Worm (Caenorhabditis elegans): ENCODE results near the gene kin-21.
A peak's percentile ranks its signal among the peaks of the same experiment; 100 is the strongest.

The kin-21 gene

DNA sequence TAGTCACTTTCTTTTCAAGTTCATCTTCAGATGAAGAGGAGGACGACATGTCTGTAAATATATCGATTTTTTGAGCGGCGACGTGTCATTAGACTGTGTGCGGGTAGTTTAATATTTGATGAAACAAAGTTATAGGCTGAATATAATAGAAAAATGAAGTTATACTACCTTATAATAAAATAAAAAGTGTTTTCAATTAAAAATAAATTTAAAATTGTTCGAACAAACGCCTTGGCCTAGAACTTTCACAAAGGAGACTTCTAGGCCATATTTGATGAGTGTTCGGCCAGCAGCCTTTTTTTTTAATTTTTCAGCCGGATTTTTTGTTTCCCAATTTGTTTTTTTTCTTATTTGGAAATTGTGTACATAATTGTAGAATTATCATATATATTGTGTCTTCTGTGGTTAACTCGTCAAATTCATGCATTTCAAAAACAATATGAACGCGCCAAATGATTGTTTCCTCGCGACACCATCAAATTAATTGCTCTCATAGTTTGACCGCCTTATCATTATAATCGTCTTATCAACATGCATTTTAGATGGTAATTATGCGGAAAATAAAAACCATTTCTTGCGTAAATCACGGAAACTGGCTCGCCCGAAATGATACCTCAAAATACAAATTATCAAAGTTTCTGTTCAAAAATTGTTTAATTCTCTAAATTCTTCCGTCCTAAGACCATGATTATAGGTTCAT is 35.2 kb upstream of the kin-21 start, which contains the start of gene T13F2.2:
T13F2.2 (minus strand) TSS at position 51 of the 700 bp plus-strand sequence.
- peak; percentile 69 for TF ChIP-seq elt-2 (tag; optimal IDR thresholded peaks at IDR 0.05)
- TF ChIP-seq ama-1 (optimal IDR thresholded peaks at IDR 0.05): no peak
- peak; percentile 59 for TF ChIP-seq pqm-1 (tag; optimal IDR thresholded peaks at IDR 0.05)
- peak; percentile 20 for TF ChIP-seq lin-15B (tag; optimal IDR thresholded peaks at IDR 0.05)
- TF ChIP-seq nhr-43 (tag; optimal IDR thresholded peaks at IDR 0.05; ENCODE audit: poor library complexity, severe bottlenecking): peak; percentile 2
- TF ChIP-seq ztf-11 (tag; optimal IDR thresholded peaks at IDR 0.05): no peak
- TF ChIP-seq aly-2 (tag; optimal IDR thresholded peaks at IDR 0.05): no peak

- TF ChIP-seq elt-2 (tag; optimal IDR thresholded peaks at IDR 0.05): peak; percentile 23
- no peak for TF ChIP-seq aly-2 (tag; optimal IDR thresholded peaks at IDR 0.05)
Measured at ce11 chrIV:9798307-9798706, 34.4 kb upstream of the kin-21 start.

DNA sequence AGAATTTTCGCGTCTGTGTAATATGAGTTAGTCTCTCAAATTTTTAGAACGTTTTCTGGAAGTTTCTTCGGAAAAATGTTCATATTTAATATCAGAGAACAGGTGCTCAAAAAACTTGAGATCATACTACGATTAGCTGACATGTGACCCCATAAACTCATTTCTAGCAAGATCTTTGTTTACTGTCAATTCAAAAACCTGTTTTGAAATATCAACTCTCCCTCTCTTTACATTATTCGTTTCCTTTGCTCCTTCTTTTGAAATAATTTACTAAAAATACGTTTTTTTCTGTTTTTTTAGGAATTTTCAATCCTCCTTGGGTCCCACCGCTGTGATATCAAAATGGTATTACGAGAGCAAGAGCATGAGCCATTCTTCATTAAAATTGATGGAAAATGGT is 33.6 kb upstream of the kin-21 start, which contains the start of gene fat-4:
fat-4 (plus strand) TSS at position 301 of the 400 bp plus-strand sequence.
- TF ChIP-seq lsy-12 (tag; optimal IDR thresholded peaks at IDR 0.05) (no peak), pha-4 (tag; optimal IDR thresholded peaks at IDR 0.05) (no peak), elt-2 (tag; optimal IDR thresholded peaks at IDR 0.05) (no peak), ztf-11 (tag; optimal IDR thresholded peaks at IDR 0.05) (no peak), mdl-1 (tag; optimal IDR thresholded peaks at IDR 0.05) (no peak), ama-1 (optimal IDR thresholded peaks at IDR 0.05) (no peak), ceh-9 (tag; optimal IDR thresholded peaks at IDR 0.05) (no peak), mml-1 (tag; optimal IDR thresholded peaks at IDR 0.05) (no peak), unc-39 (tag; optimal IDR thresholded peaks at IDR 0.05) (no peak)

DNA sequence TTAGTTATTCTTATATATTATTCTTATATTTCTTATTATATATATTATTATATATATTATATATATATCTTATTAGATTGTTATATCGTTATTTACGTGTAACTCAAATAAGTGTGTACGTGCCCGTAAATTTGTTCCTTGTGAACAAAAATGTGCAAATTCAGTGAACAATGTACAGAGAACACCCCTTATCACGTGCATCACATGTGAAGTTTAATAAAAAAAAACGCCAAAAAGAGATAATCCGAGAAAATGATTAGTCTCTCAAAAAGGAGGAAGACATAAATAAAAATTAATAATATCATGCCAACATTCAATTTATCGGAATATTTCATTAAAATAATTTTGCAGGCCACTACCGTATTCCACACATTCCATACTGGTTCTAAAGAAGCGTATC is 33.0 kb upstream of the kin-21 start:
- TF ChIP-seq pqm-1 (tag; optimal IDR thresholded peaks at IDR 0.05): peak; percentile 32
- peak; percentile 72 for TF ChIP-seq elt-2 (tag; optimal IDR thresholded peaks at IDR 0.05)
- TF ChIP-seq egl-27 (tag; optimal IDR thresholded peaks at IDR 0.05): no peak
- TF ChIP-seq pha-4 (tag; optimal IDR thresholded peaks at IDR 0.05): peak; percentile 61

DNA sequence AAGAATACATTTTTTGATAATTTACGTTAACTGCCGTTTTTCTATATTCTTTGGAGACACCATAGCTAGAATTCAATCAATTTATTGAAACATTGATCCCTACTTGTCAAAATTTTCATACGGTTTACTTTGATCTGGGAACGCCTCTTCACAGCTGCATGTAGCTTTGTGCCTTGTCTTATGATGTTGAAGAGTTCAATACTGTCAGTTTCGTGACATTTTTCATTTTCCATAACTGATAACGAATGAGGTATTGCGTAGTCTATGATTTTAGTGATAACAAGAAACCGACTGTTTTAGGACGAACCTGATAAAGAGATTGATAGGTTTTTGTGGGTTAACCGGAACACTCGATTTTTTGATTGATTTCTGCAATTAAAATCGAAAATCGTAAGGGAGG is 31.3 kb upstream of the kin-21 start:
- TF ChIP-seq ceh-82 (tag; optimal IDR thresholded peaks at IDR 0.05) (no peak), pqm-1 (tag; optimal IDR thresholded peaks at IDR 0.05) (peak; percentile 99), jun-1 (tag; optimal IDR thresholded peaks at IDR 0.05) (peak; percentile 82), tbx-2 (tag; optimal IDR thresholded peaks at IDR 0.05) (no peak), lin-15B (tag; optimal IDR thresholded peaks at IDR 0.05) (no peak), daf-12 (tag; optimal IDR thresholded peaks at IDR 0.05) (no peak), elt-2 (tag; optimal IDR thresholded peaks at IDR 0.05) (peak; percentile 98), pha-4 (tag; optimal IDR thresholded peaks at IDR 0.05) (peak; percentile 66), ama-1 (optimal IDR thresholded peaks at IDR 0.05) (peak; percentile 56), ceh-16 (tag; optimal IDR thresholded peaks at IDR 0.05) (no peak), R02D3.7 (tag; optimal IDR thresholded peaks at IDR 0.05) (no peak)

DNA sequence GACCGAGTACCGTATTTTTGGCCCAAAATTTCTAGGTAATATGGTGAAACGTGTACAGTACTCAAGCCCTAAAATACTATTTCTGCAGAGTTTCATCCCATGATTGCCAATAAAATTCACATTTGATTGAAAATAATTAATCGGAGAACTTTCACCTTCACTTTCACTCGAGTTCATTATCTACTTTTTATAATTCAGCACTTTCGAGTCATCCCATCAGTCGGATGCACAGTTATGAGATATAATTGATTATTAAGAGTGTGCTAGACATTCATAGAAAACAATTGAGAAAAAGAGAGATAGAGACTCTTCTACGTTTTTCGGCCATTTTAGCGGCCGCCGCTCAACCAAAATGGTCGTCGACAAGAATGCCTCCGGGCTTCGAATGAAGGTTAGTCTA is 30.0 kb upstream of the kin-21 start, which contains the start of gene fat-3:
fat-3 (plus strand) TSS at position 313 of the 400 bp plus-strand sequence.
- peak; percentile 78 for TF ChIP-seq elt-2 (tag; optimal IDR thresholded peaks at IDR 0.05)
- TF ChIP-seq ceh-28 (tag; optimal IDR thresholded peaks at IDR 0.05): peak; percentile 46
- TF ChIP-seq nhr-43 (tag; optimal IDR thresholded peaks at IDR 0.05; ENCODE audit: poor library complexity, severe bottlenecking): peak; percentile 15
- TF ChIP-seq skn-1 (tag; optimal IDR thresholded peaks at IDR 0.05): peak; percentile 9
- TF ChIP-seq nhr-76 (tag; optimal IDR thresholded peaks at IDR 0.05): no peak
- peak; percentile 63 for TF ChIP-seq pqm-1 (tag; optimal IDR thresholded peaks at IDR 0.05)
- TF ChIP-seq pha-4 (tag; optimal IDR thresholded peaks at IDR 0.05): peak; percentile 19
- TF ChIP-seq ceh-9 (tag; optimal IDR thresholded peaks at IDR 0.05): no peak

DNA sequence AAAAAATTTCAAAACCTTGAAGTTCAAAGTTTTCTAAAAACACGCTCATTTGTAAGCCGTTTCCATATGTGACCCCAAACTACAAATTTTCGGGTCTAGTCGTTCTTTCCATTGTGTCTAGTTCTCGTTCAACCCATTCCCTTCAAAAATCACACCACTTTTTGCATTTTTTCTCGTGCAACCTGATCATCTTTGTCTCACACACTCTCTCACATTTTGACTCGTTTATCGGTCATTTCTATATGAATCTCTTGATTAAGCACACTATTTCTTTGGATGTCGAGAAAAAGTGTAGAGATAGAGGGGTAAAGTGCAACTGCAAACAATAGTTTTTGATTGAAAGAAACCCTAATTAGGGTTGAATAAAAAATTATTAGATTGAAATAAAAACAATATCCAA is 29.1 kb upstream of the kin-21 start:
- TF ChIP-seq lsy-12 (tag; optimal IDR thresholded peaks at IDR 0.05) (peak; percentile 35), ceh-82 (tag; optimal IDR thresholded peaks at IDR 0.05) (no peak), hmg-11 (tag; optimal IDR thresholded peaks at IDR 0.05) (no peak), eor-1 (tag; optimal IDR thresholded peaks at IDR 0.05) (no peak), snpc-4 (tag; optimal IDR thresholded peaks at IDR 0.05) (peak; percentile 52), elt-3 (tag; optimal IDR thresholded peaks at IDR 0.05) (no peak), ztf-4 (tag; optimal IDR thresholded peaks at IDR 0.05) (no peak), nhr-237 (tag; optimal IDR thresholded peaks at IDR 0.05) (no peak), nhr-25 (tag; optimal IDR thresholded peaks at IDR 0.05) (peak; percentile 74), mdl-1 (tag; optimal IDR thresholded peaks at IDR 0.05) (no peak), pha-4 (tag; optimal IDR thresholded peaks at IDR 0.05) (peak; percentile 76), ceh-9 (tag; optimal IDR thresholded peaks at IDR 0.05) (no peak), nhr-43 (tag; optimal IDR thresholded peaks at IDR 0.05; ENCODE audit: poor library complexity, severe bottlenecking) (peak; percentile 64), zag-1 (tag; optimal IDR thresholded peaks at IDR 0.05) (no peak), fos-1 (tag; optimal IDR thresholded peaks at IDR 0.05) (no peak), ama-1 (optimal IDR thresholded peaks at IDR 0.05) (peak; percentile 79), nhr-28 (tag; optimal IDR thresholded peaks at IDR 0.05) (no peak), ceh-28 (tag; optimal IDR thresholded peaks at IDR 0.05) (peak; percentile 57), unc-39 (tag; optimal IDR thresholded peaks at IDR 0.05) (no peak), elt-2 (tag; optimal IDR thresholded peaks at IDR 0.05) (peak; percentile 82), ztf-11 (tag; optimal IDR thresholded peaks at IDR 0.05) (no peak), R02D3.7 (tag; optimal IDR thresholded peaks at IDR 0.05) (no peak), sea-2 (GFP tag; optimal IDR thresholded peaks at IDR 0.05) (no peak), nhr-67 (tag; optimal IDR thresholded peaks at IDR 0.05) (no peak), elt-1 (tag; optimal IDR thresholded peaks at IDR 0.05) (no peak), jun-1 (tag; optimal IDR thresholded peaks at IDR 0.05) (peak; percentile 55), egl-27 (tag; optimal IDR thresholded peaks at IDR 0.05) (peak; percentile 23)

Measured in whole organism, L3 larva.